Worm (Caenorhabditis elegans) whole organism, L2 larva: Measurements from ENCODE around the gene tmed-10.

Experiments used
- ama-1 ChIP-seq: fragments of 150-350 bp; optimal IDR thresholded peaks from 2 replicates; lab custom pipeline; 2018; ENCODE audit warnings: inconsistent platforms
- elt-3 ChIP-seq: sonication (generic microtip); optimal IDR thresholded peaks from 2 replicates; lab custom pipeline; 2017; ENCODE audit warnings: missing biosample characterization, missing genetic modification characterization
- lin-11 ChIP-seq: fragments of 150-350 bp; sonication (generic microtip); optimal IDR thresholded peaks from 2 replicates; lab custom pipeline; 2014; ENCODE audit warnings: missing biosample characterization, missing genetic modification characterization, inconsistent platforms, mixed read lengths
- lin-13 ChIP-seq: fragments of 150-350 bp; optimal IDR thresholded peaks from 2 replicates; lab custom pipeline; 2014; ENCODE audit warnings: missing biosample characterization, missing genetic modification reagents, missing genetic modification characterization
- nhr-237 ChIP-seq: fragments of 150-350 bp; optimal IDR thresholded peaks from 2 replicates; lab custom pipeline; 2014; ENCODE audit warnings: missing biosample characterization, missing genetic modification characterization
- nhr-77 ChIP-seq: fragments of 150-350 bp; optimal IDR thresholded peaks from 2 replicates; lab custom pipeline; 2014; ENCODE audit warnings: missing biosample characterization, missing genetic modification characterization
- unc-39 ChIP-seq: fragments of 150-350 bp; optimal IDR thresholded peaks from 2 replicates; lab custom pipeline; 2014; ENCODE audit warnings: missing biosample characterization, missing genetic modification characterization
- unc-55 ChIP-seq: fragments of 150-350 bp; sonication (generic microtip); optimal IDR thresholded peaks from 3 replicates; lab custom pipeline; 2014; ENCODE audit warnings: missing biosample characterization, missing genetic modification reagents, missing genetic modification characterization
- unc-62 ChIP-seq: fragments of 150-350 bp; optimal IDR thresholded peaks from 2 replicates; lab custom pipeline; 2014; ENCODE audit warnings: missing biosample characterization, missing genetic modification reagents, missing genetic modification characterization

ce11 chrV:11366129-11366528 lies 39.4 kb upstream of the tmed-10 start, which contains the start of gene dop-5:
- no peak for TF ChIP-seq lin-13 (GFP tag; lab: Kevin White, UChicago)
- TF ChIP-seq nhr-77 (tag; lab: Kevin White, UChicago) = no peak
- no peak for TF ChIP-seq nhr-237 (tag; lab: Kevin White, UChicago)
- no peak for TF ChIP-seq lin-11
- no peak for TF ChIP-seq elt-3 (tag; lab: Kevin White, UChicago)
- no peak for TF ChIP-seq ama-1 (lab: Kevin White, UChicago)
- no peak for TF ChIP-seq unc-62 (GFP tag; lab: Kevin White, UChicago)
- no peak for TF ChIP-seq unc-55 (GFP tag; lab: Kevin White, UChicago)
- no peak for TF ChIP-seq unc-39 (tag; lab: Kevin White, UChicago)
